Fruit fly (Drosophila melanogaster): ENCODE results near the gene CG13078.

Gene CG13078

DNA sequence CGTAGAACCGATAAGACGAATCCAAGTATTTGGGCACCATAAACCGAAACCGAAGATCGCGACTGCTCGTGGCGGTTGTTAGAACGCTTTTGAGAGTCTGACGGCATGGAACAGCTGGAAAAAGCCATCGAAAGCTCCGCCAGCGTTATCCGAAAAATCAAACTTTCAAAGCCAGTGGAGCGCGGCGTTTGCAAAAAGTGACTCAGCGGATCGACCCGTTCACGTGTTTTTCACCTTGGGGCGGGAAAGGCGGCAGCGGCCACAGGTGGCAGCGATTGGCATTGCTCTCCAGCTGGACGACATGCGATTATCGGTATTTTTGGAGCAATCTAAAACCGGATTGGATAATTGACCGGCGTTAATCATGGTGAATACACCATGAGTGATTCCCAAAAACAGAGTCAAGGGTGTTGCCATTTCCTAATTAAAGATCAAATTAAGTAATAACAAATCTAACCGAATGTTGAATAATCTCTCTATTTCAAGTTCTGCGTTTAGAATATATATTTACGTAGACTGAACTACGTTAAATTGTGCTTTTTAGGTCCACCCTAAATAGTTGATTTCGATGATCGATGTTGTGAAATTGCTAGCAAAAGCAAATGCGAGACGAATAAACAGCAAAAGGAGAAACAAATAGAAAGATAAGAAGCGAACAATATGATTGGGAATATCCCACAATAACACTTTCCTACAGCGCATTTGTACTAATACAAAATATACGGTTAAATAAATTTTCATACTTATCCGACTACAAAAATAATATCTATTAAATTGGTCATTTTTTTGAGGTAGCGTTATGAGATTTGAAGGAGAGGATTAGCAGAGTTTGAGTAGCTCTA is 16.6 kb upstream of the CG13078 start, which contains the start of gene CG10337 (continued):
- no peak for TF ChIP-seq spab (GFP tag; optimal IDR thresholded peaks at IDR 0.05)
- no peak for TF ChIP-seq CG9139 (GFP tag; optimal IDR thresholded peaks at IDR 0.05)
- peak; percentile 12 for TF ChIP-seq acj6 (GFP tag; optimal IDR thresholded peaks at IDR 0.05)
- TF ChIP-seq CG7368 (GFP tag; optimal IDR thresholded peaks at IDR 0.05): no peak
- TF ChIP-seq CG11762 (GFP tag; optimal IDR thresholded peaks at IDR 0.05; ENCODE audit: insufficient read depth): no peak
- TF ChIP-seq Eip93F (GFP tag; optimal IDR thresholded peaks at IDR 0.05): no peak
- TF ChIP-seq Ets96B (tag; optimal IDR thresholded peaks at IDR 0.05): peak; percentile 8
- peak; percentile 42; the same call in 1 of the 3 replicates for TF ChIP-seq CG6163 (GFP tag; IDR thresholded peaks at IDR 0.05)

- TF ChIP-seq CG6792 (GFP tag; optimal IDR thresholded peaks at IDR 0.05): no peak
- no peak for TF ChIP-seq Sox102F (GFP tag; optimal IDR thresholded peaks at IDR 0.05)
- no peak for TF ChIP-seq CG10631 (GFP tag; optimal IDR thresholded peaks at IDR 0.05)
- no peak for TF ChIP-seq Blimp-1 (GFP tag; optimal IDR thresholded peaks at IDR 0.05)
- peak; percentile 30; the same call in 1 of the 3 replicates for TF ChIP-seq eg (GFP tag; IDR thresholded peaks at IDR 0.05)
- TF ChIP-seq CG1621 (tag; optimal IDR thresholded peaks at IDR 0.05): peak; percentile 9
- peak; percentile 29; the same call in 1 of the 2 replicates for TF ChIP-seq CG15336 (GFP tag; IDR thresholded peaks at IDR 0.05)
- TF ChIP-seq fkh (GFP tag; optimal IDR thresholded peaks at IDR 0.05): peak; percentile 4
- no peak for TF ChIP-seq Eip75B (GFP tag; optimal IDR thresholded peaks at IDR 0.05)
These were observed 15.6 kb upstream of the CG13078 start, which contains the start of gene Tep4 for dm6 chr2L:19548158-19548557. TSS of gene Tep4 (plus strand) at chr2L:19548507.

dm6 chr2L:19549412-19549811 is 14.3 kb upstream of the CG13078 start:
- TF ChIP-seq Blimp-1 (GFP tag; optimal IDR thresholded peaks at IDR 0.05) (peak; percentile 32), CG10631 (GFP tag; optimal IDR thresholded peaks at IDR 0.05) (no peak), CG8119 (GFP tag; IDR thresholded peaks at IDR 0.05) (peak; percentile 60; the same call in 2 of the 3 replicates), Sox102F (GFP tag; optimal IDR thresholded peaks at IDR 0.05) (peak; percentile 48), fd85E (GFP tag; optimal IDR thresholded peaks at IDR 0.05) (no peak), Hr4 (GFP tag; optimal IDR thresholded peaks at IDR 0.05) (no peak), CG6163 (GFP tag; IDR thresholded peaks at IDR 0.05) (no peak), Eip78C (GFP tag) (peak; percentile 71), CG9139 (GFP tag; optimal IDR thresholded peaks at IDR 0.05) (peak; percentile 29), Smox (GFP tag; optimal IDR thresholded peaks at IDR 0.05) (peak; percentile 40), net (GFP tag; optimal IDR thresholded peaks at IDR 0.05) (no peak), CG4318 (GFP tag; optimal IDR thresholded peaks at IDR 0.05) (no peak), Eip75B (GFP tag; optimal IDR thresholded peaks at IDR 0.05) (peak; percentile 68), CG7368 (GFP tag; optimal IDR thresholded peaks at IDR 0.05) (no peak), CG1621 (tag; optimal IDR thresholded peaks at IDR 0.05) (peak; percentile 69), esn (GFP tag; optimal IDR thresholded peaks at IDR 0.05) (peak; percentile 20), Ets96B (tag; optimal IDR thresholded peaks at IDR 0.05) (no peak), vri (GFP tag; optimal IDR thresholded peaks at IDR 0.05) (peak; percentile 71), achi (GFP tag; optimal IDR thresholded peaks at IDR 0.05) (peak; percentile 37), CG31627 (GFP tag; optimal IDR thresholded peaks at IDR 0.05) (no peak), CG6808 (GFP tag; optimal IDR thresholded peaks at IDR 0.05) (peak; percentile 70), acj6 (GFP tag; optimal IDR thresholded peaks at IDR 0.05) (no peak), dac (GFP tag; optimal IDR thresholded peaks at IDR 0.05) (no peak), CG6854 (GFP tag; optimal IDR thresholded peaks at IDR 0.05) (peak; percentile 74), Sox14 (GFP tag; optimal IDR thresholded peaks at IDR 0.05) (no peak), Lpt (GFP tag; optimal IDR thresholded peaks at IDR 0.05) (peak; percentile 50), CG6276 (GFP tag; optimal IDR thresholded peaks at IDR 0.05) (no peak), svp (GFP tag) (peak; percentile 91), CG16779 (tag; optimal IDR thresholded peaks at IDR 0.05) (no peak), CG6792 (GFP tag; optimal IDR thresholded peaks at IDR 0.05) (peak; percentile 12), Hr39 (GFP tag; optimal IDR thresholded peaks at IDR 0.05) (no peak), fkh (GFP tag; optimal IDR thresholded peaks at IDR 0.05) (peak; percentile 93)

Measured in whole organism, prepupa.